Fruit fly (Drosophila melanogaster): ENCODE data around the gene Spn28Da.

DNA sequence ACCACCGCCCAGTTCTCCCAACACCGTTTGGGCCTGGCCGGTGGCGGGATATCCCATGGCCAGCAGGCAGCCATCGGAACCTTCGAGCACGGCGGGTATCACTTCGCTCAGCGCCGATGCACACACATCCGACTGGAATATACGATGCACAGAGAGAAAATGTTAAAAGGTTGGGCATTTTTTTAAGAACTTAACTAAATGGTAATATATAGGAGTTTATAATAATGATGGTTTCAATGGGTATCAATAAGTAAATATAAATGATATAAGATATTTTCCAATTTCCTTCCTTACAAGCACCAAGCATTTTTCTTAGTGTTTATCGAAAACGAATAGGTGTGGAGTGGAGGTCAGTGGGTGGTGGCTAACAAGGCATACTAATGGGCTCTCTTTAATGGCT is 37.3 kb downstream of the Spn28Da start:
- TF ChIP-seq CG8478 (optimal IDR thresholded peaks at IDR 0.05): no peak
- TF ChIP-seq CTCF (optimal IDR thresholded peaks at IDR 0.05): no peak

All from S2 (cell line).